Worm (Caenorhabditis elegans) whole organism, L3 larva: ENCODE measurements around the gene ndub-8.

ENCODE experiments used
- ZK546.5 ChIP-seq: sonication (generic microtip); optimal IDR thresholded peaks from 2 replicates; lab custom pipeline; 2017; ENCODE audit warnings: missing biosample characterization, missing genetic modification characterization
- aly-2 ChIP-seq: fragments of 150-350 bp; optimal IDR thresholded peaks from 2 replicates; lab custom pipeline; 2014; ENCODE audit warnings: missing biosample characterization, missing genetic modification characterization
- elt-1 ChIP-seq: fragments of 150-350 bp; optimal IDR thresholded peaks from 2 replicates; lab custom pipeline; 2014; ENCODE audit warnings: missing biosample characterization, missing genetic modification characterization
- elt-3 ChIP-seq, 3 experiments: fragments of 150-350 bp in 1 of 3; sonication (generic microtip) in 2 of 3; optimal IDR thresholded peaks; 2 replicates in 2 of 3; 4 replicates in 1 of 3; lab custom pipeline; 2014 to 2017; ENCODE audit warnings: missing biosample characterization in 3 of 3, missing genetic modification characterization in 3 of 3
- mdl-1 ChIP-seq: fragments of 150-350 bp; optimal IDR thresholded peaks from 2 replicates; lab custom pipeline; 2014; ENCODE audit warnings: missing biosample characterization, missing genetic modification characterization
- nhr-11 ChIP-seq: fragments of 150-350 bp; optimal IDR thresholded peaks from 2 replicates; lab custom pipeline; 2014; ENCODE audit warnings: missing biosample characterization, missing genetic modification characterization
- nhr-28 ChIP-seq: fragments of 150-350 bp; optimal IDR thresholded peaks from 2 replicates; lab custom pipeline; 2014; ENCODE audit warnings: missing biosample characterization, missing genetic modification characterization

DNA sequence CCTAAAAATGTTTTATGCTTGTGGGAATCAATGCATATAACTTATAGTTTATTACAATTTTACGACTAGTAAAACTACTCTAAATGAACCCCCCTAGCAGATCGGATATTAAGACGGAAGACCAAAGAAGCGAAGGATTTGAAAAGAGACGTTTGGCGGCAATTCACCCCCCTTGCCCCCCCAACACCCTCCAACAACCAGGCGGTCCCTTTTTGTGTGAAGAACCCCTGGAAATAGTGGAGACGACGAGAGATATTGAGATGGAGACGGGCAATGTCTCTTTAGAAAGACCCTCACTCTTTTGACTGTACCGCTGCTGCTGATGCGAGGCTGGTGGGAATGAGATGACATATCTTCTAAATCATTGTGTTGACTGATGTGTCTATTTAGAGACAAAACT lies 25.3 kb upstream of the ndub-8 start:
- TF ChIP-seq elt-3 (tag; optimal IDR thresholded peaks at IDR 0.05; lab: Kevin White, UChicago) (no peak), nhr-11 (tag; lab: Kevin White, UChicago) (no peak), elt-1 (tag; lab: Kevin White, UChicago) (no peak), ZK546.5 (no peak), nhr-28 (tag; lab: Kevin White, UChicago) (no peak), aly-2 (tag; lab: Kevin White, UChicago) (no peak), mdl-1 (no peak)
